Fruit fly (Drosophila melanogaster) whole organism, embryonic: ENCODE results near the gene CG42296.

Experiments used
- Ada2b ChIP-seq: fragments of 200-800 bp; sonication (Bioruptor generic); IDR thresholded peaks from 2 replicates; pipeline ENCODE4 v1.3.6; 2022; ENCODE audit warnings: missing biosample characterization, missing genetic modification characterization
- Atf3 ChIP-seq: fragments of 200-800 bp; sonication (Bioruptor generic); optimal IDR thresholded peaks from 3 replicates; lab custom pipeline; 2016; ENCODE audit warnings: missing biosample characterization, missing genetic modification characterization
- CG11456 ChIP-seq: fragments of 200-800 bp; sonication (Bioruptor generic); IDR thresholded peaks from 3 replicates; pipeline ENCODE4 v1.3.6; 2022; ENCODE audit warnings: missing biosample characterization, missing genetic modification characterization
- CG11723 ChIP-seq: fragments of 200-800 bp; sonication (Bioruptor generic); optimal IDR thresholded peaks from 2 replicates; lab custom pipeline; 2017; ENCODE audit warnings: missing biosample characterization, mild to moderate bottlenecking, missing genetic modification characterization
- CG12744 ChIP-seq: fragments of 200-800 bp; sonication (Bioruptor generic); optimal IDR thresholded peaks from 2 replicates; lab custom pipeline; 2016; ENCODE audit warnings: missing biosample characterization, missing genetic modification characterization
- CG12769 ChIP-seq: fragments of 200-800 bp; sonication (Bioruptor generic); optimal IDR thresholded peaks from 2 replicates; lab custom pipeline; 2019; ENCODE audit warnings: missing biosample characterization, mild to moderate bottlenecking, missing genetic modification characterization, moderate library complexity
- CG15073 ChIP-seq: fragments of 200-800 bp; sonication (Bioruptor generic); optimal IDR thresholded peaks from 2 replicates; lab custom pipeline; 2016; ENCODE audit warnings: missing biosample characterization, missing genetic modification characterization
- CG15514 ChIP-seq: fragments of 200-800 bp; sonication (Bioruptor generic); optimal IDR thresholded peaks from 3 replicates; lab custom pipeline; 2017; ENCODE audit warnings: missing biosample characterization, missing genetic modification characterization, mild to moderate bottlenecking, moderate library complexity, missing genetic modification reagents
- CG16815 ChIP-seq: fragments of 200-800 bp; sonication (Bioruptor generic); optimal IDR thresholded peaks from 3 replicates; lab custom pipeline; 2017; ENCODE audit warnings: missing biosample characterization, mild to moderate bottlenecking, missing genetic modification characterization
- CG16863 ChIP-seq: fragments of 200-800 bp; sonication (Bioruptor generic); optimal IDR thresholded peaks from 3 replicates; lab custom pipeline; 2016; ENCODE audit warnings: missing biosample characterization, missing genetic modification characterization
- CG31388 ChIP-seq: fragments of 200-800 bp; sonication (Bioruptor generic); optimal IDR thresholded peaks from 2 replicates; lab custom pipeline; 2016; ENCODE audit warnings: missing biosample characterization, missing genetic modification characterization
- CG32532 ChIP-seq: fragments of 200-800 bp; sonication (Bioruptor generic); IDR thresholded peaks from 2 replicates; pipeline ENCODE4 v1.3.6; 2022; ENCODE audit warnings: missing biosample characterization, missing genetic modification characterization
- CG3995 ChIP-seq: fragments of 200-800 bp; sonication (Bioruptor generic); optimal IDR thresholded peaks from 3 replicates; lab custom pipeline; 2016; ENCODE audit warnings: missing biosample characterization, missing genetic modification characterization
- CG4617 ChIP-seq: fragments of 200-800 bp; sonication (Bioruptor generic); optimal IDR thresholded peaks from 3 replicates; lab custom pipeline; 2016; ENCODE audit warnings: missing biosample characterization, missing genetic modification characterization, borderline replicate concordance
- CG9215 ChIP-seq: fragments of 200-800 bp; sonication (Bioruptor generic); IDR thresholded peaks from 2 replicates; pipeline ENCODE4 v1.3.6; 2022; ENCODE audit warnings: missing biosample characterization, missing genetic modification characterization
- Dll ChIP-seq: fragments of 200-800 bp; sonication (Bioruptor generic); IDR thresholded peaks from 4 replicates; pipeline ENCODE4 v1.3.6; 2022; ENCODE audit warnings: missing biosample characterization, missing genetic modification characterization; ENCODE audit not compliant: partially characterized antibody
- Dref ChIP-seq: fragments of 200-800 bp; sonication (Bioruptor generic); IDR thresholded peaks from 2 replicates; pipeline ENCODE4 v1.3.6; 2022; ENCODE audit warnings: missing biosample characterization, missing genetic modification characterization
- E2f2 ChIP-seq: fragments of 200-800 bp; sonication (Bioruptor generic); IDR thresholded peaks from 2 replicates; pipeline ENCODE4 v1.3.6; 2022; ENCODE audit warnings: missing biosample characterization, missing genetic modification characterization
- HLH54F ChIP-seq: fragments of 200-800 bp; sonication (Bioruptor generic); optimal IDR thresholded peaks from 3 replicates; lab custom pipeline; 2016; ENCODE audit warnings: missing biosample characterization, missing genetic modification characterization
- Mad ChIP-seq: fragments of 200-800 bp; sonication (Bioruptor generic); optimal IDR thresholded peaks from 2 replicates; lab custom pipeline; 2016; ENCODE audit warnings: missing biosample characterization, missing genetic modification characterization
- Nf-YB ChIP-seq: fragments of 200-800 bp; sonication (Bioruptor generic); optimal IDR thresholded peaks from 3 replicates; lab custom pipeline; 2019; ENCODE audit warnings: missing biosample characterization, mild to moderate bottlenecking, missing genetic modification characterization, moderate library complexity
- Nf-YC ChIP-seq: fragments of 200-800 bp; optimal IDR thresholded peaks from 3 replicates; lab custom pipeline; 2019; ENCODE audit warnings: missing biosample characterization, mild to moderate bottlenecking, missing genetic modification characterization, moderate library complexity
- ap ChIP-seq: fragments of 200-800 bp; sonication (Bioruptor generic); IDR thresholded peaks from 2 replicates; pipeline ENCODE4 v1.3.6; 2022; ENCODE audit warnings: missing biosample characterization, missing genetic modification characterization
- ato ChIP-seq: fragments of 200-800 bp; sonication (Bioruptor generic); IDR thresholded peaks from 2 replicates; pipeline ENCODE4 v1.3.6; 2022; ENCODE audit warnings: missing biosample characterization, missing genetic modification characterization; ENCODE audit not compliant: partially characterized antibody
- bcd ChIP-seq: fragments of 200-800 bp; sonication (Bioruptor generic); optimal IDR thresholded peaks from 2 replicates; lab custom pipeline; 2017; ENCODE audit warnings: missing biosample characterization, mild to moderate bottlenecking, missing genetic modification characterization
- caup ChIP-seq: fragments of 200-800 bp; sonication (Bioruptor generic); optimal IDR thresholded peaks from 3 replicates; lab custom pipeline; 2017; ENCODE audit warnings: missing biosample characterization, mild to moderate bottlenecking, missing genetic modification characterization, moderate library complexity; ENCODE audit not compliant: severe bottlenecking
- chm ChIP-seq: fragments of 200-800 bp; sonication (Bioruptor generic); IDR thresholded peaks from 2 replicates; pipeline ENCODE4 v1.3.6; 2022; ENCODE audit warnings: missing biosample characterization, missing genetic modification characterization
- crol ChIP-seq: fragments of 200-800 bp; sonication (Bioruptor generic); IDR thresholded peaks from 2 replicates; pipeline ENCODE4 v1.3.6; 2022; ENCODE audit warnings: missing biosample characterization, missing genetic modification characterization
- ewg ChIP-seq: fragments of 200-800 bp; sonication (Bioruptor generic); optimal IDR thresholded peaks from 3 replicates; lab custom pipeline; 2017; ENCODE audit warnings: mild to moderate bottlenecking, missing biosample characterization, missing genetic modification reagents, missing genetic modification characterization
- fd96Cb ChIP-seq: fragments of 200-800 bp; sonication (Bioruptor generic); optimal IDR thresholded peaks from 2 replicates; lab custom pipeline; 2018; ENCODE audit warnings: missing biosample characterization, mild to moderate bottlenecking, missing genetic modification characterization, moderate library complexity
- gfzf ChIP-seq: fragments of 200-800 bp; sonication (Bioruptor generic); optimal IDR thresholded peaks from 2 replicates; lab custom pipeline; 2016; ENCODE audit warnings: missing biosample characterization, mild to moderate bottlenecking, missing genetic modification characterization, moderate library complexity
- gt ChIP-seq: fragments of 200-800 bp; sonication (Bioruptor generic); IDR thresholded peaks from 2 replicates; pipeline ENCODE4 v1.3.6; 2022; ENCODE audit warnings: missing biosample characterization, missing genetic modification characterization
- h ChIP-seq: fragments of >200 bp; optimal IDR thresholded peaks from 2 replicates; lab custom pipeline; 2017
- hb ChIP-seq: fragments of 200-800 bp; sonication (Bioruptor generic); IDR thresholded peaks from 3 replicates; pipeline ENCODE4 v1.3.6; 2022; ENCODE audit warnings: missing biosample characterization, missing genetic modification characterization; ENCODE audit not compliant: partially characterized antibody
- hkb ChIP-seq, 2 experiments: fragments of 200-800 bp in 1 of 2; fragments of >200 bp in 1 of 2; sonication (Bioruptor generic) in 1 of 2; IDR thresholded peaks in 1 of 2; optimal IDR thresholded peaks in 1 of 2; 2 replicates each; pipeline versions ENCODE4 v1.3.6 to Lab custom; 2017 to 2022; ENCODE audit warnings: missing biosample characterization in 1 of 2, missing genetic modification characterization in 1 of 2
- lola ChIP-seq, 3 experiments: fragments of >200 bp in 2 of 3; fragments of 200-800 bp in 1 of 3; sonication (Bioruptor generic) in 1 of 3; optimal IDR thresholded peaks; 2 replicates each; lab custom pipeline; 2017 to 2019; ENCODE audit warnings: missing biosample characterization in 3 of 3, missing genetic modification characterization in 3 of 3, mild to moderate bottlenecking in 1 of 3, moderate library complexity in 1 of 3
- nerfin-2 ChIP-seq: fragments of 200-800 bp; sonication (Bioruptor generic); IDR thresholded peaks from 2 replicates; pipeline ENCODE4 v1.3.6; 2022; ENCODE audit warnings: missing biosample characterization, missing genetic modification characterization; ENCODE audit not compliant: partially characterized antibody
- prd ChIP-seq, 3 experiments: fragments of >200 bp in 2 of 3; fragments of 200-800 bp in 1 of 3; sonication (Bioruptor generic) in 1 of 3; optimal IDR thresholded peaks in 2 of 3; IDR thresholded peaks in 1 of 3; 2 replicates in 2 of 3; 3 replicates in 1 of 3; pipeline versions ENCODE4 v1.3.6 to Lab custom; 2017 to 2022; ENCODE audit warnings: missing biosample characterization in 1 of 3, missing genetic modification characterization in 1 of 3
- pzg ChIP-seq: fragments of 200-800 bp; sonication (Bioruptor generic); optimal IDR thresholded peaks from 3 replicates; lab custom pipeline; 2018; ENCODE audit warnings: missing biosample characterization, mild to moderate bottlenecking, missing genetic modification characterization, moderate library complexity
- slbo ChIP-seq: fragments of 200-800 bp; sonication (Bioruptor generic); IDR thresholded peaks from 2 replicates; pipeline ENCODE4 v1.3.6; 2022; ENCODE audit warnings: missing biosample characterization, missing genetic modification characterization
- stc ChIP-seq: fragments of 200-800 bp; sonication (Bioruptor generic); IDR thresholded peaks from 2 replicates; pipeline ENCODE4 v1.3.6; 2022; ENCODE audit warnings: missing biosample characterization, missing genetic modification characterization
- stwl ChIP-seq: fragments of 200-800 bp; sonication (Bioruptor generic); optimal IDR thresholded peaks from 3 replicates; lab custom pipeline; 2018; ENCODE audit warnings: missing biosample characterization, mild to moderate bottlenecking, missing genetic modification characterization, moderate library complexity
- tx ChIP-seq: fragments of 200-800 bp; sonication (Bioruptor generic); optimal IDR thresholded peaks from 2 replicates; lab custom pipeline; 2016; ENCODE audit warnings: missing biosample characterization, missing genetic modification characterization

Gene CG42296

dm6 chr2L:2084349-2084748, 48.5 kb upstream of the CG42296 start (continued):
- TF ChIP-seq stc (GFP tag; lab: Robert Waterston, UW) = 0 out of 2 replicates have a peak, but pooled peaks have one; percentile 22
- TF ChIP-seq h (lab: Kevin White, UChicago) = no peak
- TF ChIP-seq gfzf (GFP tag; lab: Kevin White, UChicago) = no peak
- TF ChIP-seq CG12744 (GFP tag; lab: Kevin White, UChicago) = no peak
- peak; percentile 5 for TF ChIP-seq fd96Cb (tag; lab: Kevin White, UChicago)
- TF ChIP-seq CG11456 (GFP tag; lab: Robert Waterston, UW) = 0 out of 3 replicates have a peak, but pooled peaks have one; percentile 54
- no peak for TF ChIP-seq ato
- no peak for TF ChIP-seq Nf-YC (tag; lab: Kevin White, UChicago)
- 0 out of 2 replicates have a peak, but pooled peaks have one; percentile 15 for TF ChIP-seq crol (GFP tag; lab: Robert Waterston, UW)
- TF ChIP-seq CG15514 = no peak
- peak; percentile 23; the same call in 1 of the 2 replicates for TF ChIP-seq ap
- no peak for TF ChIP-seq caup (GFP tag; lab: Kevin White, UChicago)

dm6 chr2L:2079619-2080018, 43.8 kb upstream of the CG42296 start, which contains the start of gene CG12674:
TSS of gene CG12674 (plus strand) at chr2L:2079919.
- TF ChIP-seq bcd (GFP tag; lab: Kevin White, UChicago) (no peak), CG16863 (GFP tag; lab: Kevin White, UChicago) (no peak), Ada2b (GFP tag; lab: Robert Waterston, UW) (no peak), hb (GFP tag; lab: Robert Waterston, UW) (no peak), HLH54F (GFP tag; lab: Kevin White, UChicago) (no peak), gt (GFP tag; lab: Robert Waterston, UW) (no peak), CG12769 (tag; lab: Kevin White, UChicago) (no peak), chm (GFP tag; lab: Robert Waterston, UW) (no peak), CG32532 (GFP tag; lab: Robert Waterston, UW) (no peak), Nf-YB (GFP tag; lab: Kevin White, UChicago) (no peak), ewg (no peak)

- TF ChIP-seq CG11723 = no peak
- TF ChIP-seq prd (optimal IDR thresholded peaks at IDR 0.05; lab: Kevin White, UChicago) = no peak
- TF ChIP-seq prd (GFP tag; IDR thresholded peaks at IDR 0.05; lab: Robert Waterston, UW) = peak; percentile 28; the same call in 1 of the 3 replicates
- TF ChIP-seq slbo (GFP tag; lab: Robert Waterston, UW) = 0 out of 2 replicates have a peak, but pooled peaks have one; percentile 11
These were observed 37.1 kb upstream of the CG42296 start for dm6 chr2L:2072970-2073369.

- TF ChIP-seq CG11723 (no peak), lola (GFP tag; optimal IDR thresholded peaks at IDR 0.05; lab: Kevin White, UChicago) (no peak), nerfin-2 (GFP tag; lab: Robert Waterston, UW) (no peak), hkb (optimal IDR thresholded peaks at IDR 0.05; lab: Kevin White, UChicago) (no peak), hkb (GFP tag; IDR thresholded peaks at IDR 0.05; lab: Robert Waterston, UW) (no peak)
These were observed 18.4 kb upstream of the CG42296 start, which contains the start of gene Or22c for dm6 chr2L:2054289-2054688. TSS of gene Or22c (plus strand) at chr2L:2054589.

- peak; percentile 37 for TF ChIP-seq Dref (GFP tag; lab: Robert Waterston, UW)
- no peak for TF ChIP-seq CG31388 (GFP tag; lab: Kevin White, UChicago)
- TF ChIP-seq CG16815 = no peak
- TF ChIP-seq pzg (GFP tag; lab: Kevin White, UChicago) = peak; percentile 17
- peak; percentile 82 for TF ChIP-seq stwl (tag; lab: Kevin White, UChicago)
- TF ChIP-seq CG15073 = no peak
- TF ChIP-seq CG3995 (GFP tag; lab: Kevin White, UChicago) = no peak
- no peak for TF ChIP-seq CG4617
- TF ChIP-seq CG9215 (GFP tag; lab: Robert Waterston, UW) = no peak
- TF ChIP-seq tx = no peak
- no peak for TF ChIP-seq Atf3 (GFP tag; lab: Kevin White, UChicago)
- TF ChIP-seq E2f2 (GFP tag; lab: Robert Waterston, UW) = peak; percentile 25; the same call in 1 of the 2 replicates
- TF ChIP-seq Mad = no peak
- TF ChIP-seq bcd (GFP tag; lab: Kevin White, UChicago) = no peak
- 0 out of 4 replicates have a peak, but pooled peaks have one; percentile 15 for TF ChIP-seq Dll (GFP tag; lab: Robert Waterston, UW)
These were observed 9.4 kb upstream of the CG42296 start, which contains the start of gene Kebab for dm6 chr2L:2045265-2045664. TSS of gene Kebab (plus strand) at chr2L:2045494.
